Fruit fly (Drosophila melanogaster) whole organism, embryonic: Measurements from ENCODE around the gene CG1532.
A peak's percentile ranks its signal among the peaks of the same experiment; 100 is the strongest.

Source experiments
- B-H1 ChIP-seq: fragments of 200-800 bp; sonication (Bioruptor generic); IDR thresholded peaks from 3 replicates; pipeline ENCODE4 v1.3.6; 2022; ENCODE audit warnings: missing biosample characterization, missing genetic modification characterization
- CG10654 ChIP-seq: fragments of 200-800 bp; sonication (Bioruptor generic); optimal IDR thresholded peaks from 2 replicates; lab custom pipeline; 2016; ENCODE audit warnings: missing biosample characterization, missing genetic modification characterization
- CG10959 ChIP-seq: fragments of 200-800 bp; sonication (Bioruptor generic); IDR thresholded peaks from 2 replicates; pipeline ENCODE4 v1.3.6; 2022; ENCODE audit warnings: missing biosample characterization, missing genetic modification characterization
- CG12071 ChIP-seq: fragments of 200-800 bp; sonication (Bioruptor generic); optimal IDR thresholded peaks from 3 replicates; lab custom pipeline; 2018; ENCODE audit warnings: missing biosample characterization, mild to moderate bottlenecking, missing genetic modification characterization
- CG12299 ChIP-seq: fragments of 200-800 bp; sonication (Bioruptor generic); optimal IDR thresholded peaks from 2 replicates; lab custom pipeline; 2018; ENCODE audit warnings: missing biosample characterization, mild to moderate bottlenecking, missing genetic modification characterization
- CG13424 ChIP-seq: fragments of 200-800 bp; sonication (Bioruptor generic); optimal IDR thresholded peaks from 2 replicates; lab custom pipeline; 2019; ENCODE audit warnings: missing biosample characterization, mild to moderate bottlenecking, missing genetic modification characterization, moderate library complexity
- CG17186 ChIP-seq: fragments of 200-800 bp; sonication (Bioruptor generic); optimal IDR thresholded peaks from 3 replicates; lab custom pipeline; 2017; ENCODE audit warnings: missing biosample characterization, missing genetic modification reagents, missing genetic modification characterization
- CG17385 ChIP-seq: fragments of 200-800 bp; sonication (Bioruptor generic); optimal IDR thresholded peaks from 3 replicates; lab custom pipeline; 2018; ENCODE audit warnings: missing biosample characterization, mild to moderate bottlenecking, missing genetic modification characterization
- CG2129 ChIP-seq: fragments of 200-800 bp; sonication (Bioruptor generic); IDR thresholded peaks from 2 replicates; pipeline ENCODE4 v1.3.6; 2022; ENCODE audit warnings: missing biosample characterization, missing genetic modification characterization; ENCODE audit not compliant: partially characterized antibody
- CG2199 ChIP-seq: fragments of 200-800 bp; sonication (Bioruptor generic); IDR thresholded peaks from 3 replicates; pipeline ENCODE4 v1.3.6; 2022; ENCODE audit warnings: missing biosample characterization, missing genetic modification characterization
- CG30020 ChIP-seq: fragments of 200-800 bp; optimal IDR thresholded peaks from 2 replicates; lab custom pipeline; 2019; ENCODE audit warnings: missing biosample characterization, mild to moderate bottlenecking, missing genetic modification characterization, moderate library complexity
- CG30403 ChIP-seq: fragments of 200-800 bp; sonication (Bioruptor generic); optimal IDR thresholded peaks from 3 replicates; lab custom pipeline; 2016; ENCODE audit warnings: missing biosample characterization, missing genetic modification characterization
- CG30431 ChIP-seq: fragments of 200-800 bp; sonication (Bioruptor generic); optimal IDR thresholded peaks from 2 replicates; lab custom pipeline; 2017; ENCODE audit warnings: missing biosample characterization, missing genetic modification characterization
- CG3163 ChIP-seq: fragments of 200-800 bp; sonication (Bioruptor generic); optimal IDR thresholded peaks from 3 replicates; lab custom pipeline; 2016; ENCODE audit warnings: missing biosample characterization, missing genetic modification characterization
- CG3726 ChIP-seq: fragments of 200-800 bp; sonication (Bioruptor generic); IDR thresholded peaks from 3 replicates; pipeline ENCODE4, ENCODE4 v1.3.6; 2022; ENCODE audit warnings: missing biosample characterization, missing genetic modification characterization
- CG42726 ChIP-seq: fragments of 200-800 bp; sonication (Bioruptor generic); IDR thresholded peaks from 2 replicates; pipeline ENCODE4 v1.3.6; 2022; ENCODE audit warnings: missing biosample characterization, missing genetic modification characterization; ENCODE audit not compliant: partially characterized antibody
- CG5180 ChIP-seq: fragments of 200-800 bp; sonication (Bioruptor generic); optimal IDR thresholded peaks from 3 replicates; lab custom pipeline; 2017; ENCODE audit warnings: missing biosample characterization, missing genetic modification characterization, mild to moderate bottlenecking, moderate library complexity, missing genetic modification reagents
- CG5953 ChIP-seq: fragments of 200-800 bp; sonication (Bioruptor generic); IDR thresholded peaks from 2 replicates; pipeline ENCODE4 v1.3.6; 2022; ENCODE audit warnings: missing biosample characterization, missing genetic modification characterization
- CG6765 ChIP-seq: fragments of 200-800 bp; sonication (Bioruptor generic); optimal IDR thresholded peaks from 3 replicates; lab custom pipeline; 2017; ENCODE audit warnings: missing biosample characterization, mild to moderate bottlenecking, missing genetic modification characterization
- CG9727 ChIP-seq: fragments of 200-800 bp; sonication (Bioruptor generic); optimal IDR thresholded peaks from 3 replicates; lab custom pipeline; 2017; ENCODE audit warnings: missing biosample characterization, mild to moderate bottlenecking, missing genetic modification characterization
- CG9932 ChIP-seq: fragments of 200-800 bp; sonication (Bioruptor generic); IDR thresholded peaks from 2 replicates; pipeline ENCODE4 v1.3.6; 2022; ENCODE audit warnings: missing biosample characterization, missing genetic modification characterization
- E2f2 ChIP-seq: fragments of 200-800 bp; sonication (Bioruptor generic); IDR thresholded peaks from 2 replicates; pipeline ENCODE4 v1.3.6; 2022; ENCODE audit warnings: missing biosample characterization, missing genetic modification characterization
- Hmr ChIP-seq: fragments of 200-800 bp; sonication (Bioruptor generic); optimal IDR thresholded peaks from 3 replicates; lab custom pipeline; 2017; ENCODE audit warnings: mild to moderate bottlenecking, missing biosample characterization, missing genetic modification reagents, missing genetic modification characterization
- Hr39 ChIP-seq: fragments of >200 bp; optimal IDR thresholded peaks from 2 replicates; lab custom pipeline; 2017
- Hr78 ChIP-seq, 2 experiments: fragments of 200-800 bp in 1 of 2; fragments of >200 bp in 1 of 2; sonication (Bioruptor generic) in 1 of 2; optimal IDR thresholded peaks; 2 replicates each; lab custom pipeline; 2017 to 2019; ENCODE audit warnings: missing biosample characterization in 2 of 2, missing genetic modification characterization in 2 of 2, mild to moderate bottlenecking in 1 of 2, moderate library complexity in 1 of 2
- Jarid2 ChIP-seq: fragments of 200-800 bp; sonication (Bioruptor generic); optimal IDR thresholded peaks from 3 replicates; lab custom pipeline; 2017; ENCODE audit warnings: mild to moderate bottlenecking, missing biosample characterization, missing genetic modification reagents, missing genetic modification characterization
- Myb ChIP-seq: fragments of 200-800 bp; sonication (Bioruptor generic); optimal IDR thresholded peaks from 2 replicates; lab custom pipeline; 2016; ENCODE audit warnings: missing biosample characterization, missing genetic modification characterization
- Pdp1 ChIP-seq, 2 experiments: fragments of 200-800 bp; sonication (Bioruptor generic); optimal IDR thresholded peaks; 3 replicates each; lab custom pipeline; 2016; ENCODE audit warnings: missing biosample characterization in 2 of 2, missing genetic modification characterization in 2 of 2, mild to moderate bottlenecking in 1 of 2, moderate library complexity in 1 of 2
- Scr ChIP-seq: fragments of 200-800 bp; sonication (Bioruptor generic); IDR thresholded peaks from 2 replicates; pipeline ENCODE4 v1.3.6; 2022; ENCODE audit warnings: missing biosample characterization, missing genetic modification characterization; ENCODE audit not compliant: partially characterized antibody
- Xrp1 ChIP-seq: fragments of 200-800 bp; sonication (Bioruptor generic); IDR thresholded peaks from 2 replicates; pipeline ENCODE4 v1.3.6; 2022; ENCODE audit warnings: missing biosample characterization, missing genetic modification characterization
- abd-A ChIP-seq: fragments of 200-800 bp; sonication (Bioruptor generic); optimal IDR thresholded peaks from 3 replicates; lab custom pipeline; 2019; ENCODE audit warnings: missing biosample characterization, mild to moderate bottlenecking, missing genetic modification characterization, moderate library complexity
- ase ChIP-seq: fragments of 200-800 bp; sonication (Bioruptor generic); IDR thresholded peaks from 3 replicates; pipeline ENCODE4 v1.3.6; 2022; ENCODE audit warnings: missing biosample characterization, missing genetic modification characterization
- ato ChIP-seq: fragments of 200-800 bp; sonication (Bioruptor generic); IDR thresholded peaks from 2 replicates; pipeline ENCODE4 v1.3.6; 2022; ENCODE audit warnings: missing biosample characterization, missing genetic modification characterization; ENCODE audit not compliant: partially characterized antibody
- btn ChIP-seq: fragments of 200-800 bp; sonication (Bioruptor generic); optimal IDR thresholded peaks from 2 replicates; lab custom pipeline; 2016; ENCODE audit warnings: missing biosample characterization, missing genetic modification characterization
- crc ChIP-seq: fragments of 200-800 bp; sonication (Bioruptor generic); optimal IDR thresholded peaks from 2 replicates; lab custom pipeline; 2016; ENCODE audit warnings: missing biosample characterization, missing genetic modification characterization
- crp ChIP-seq, 2 experiments: fragments of 200-800 bp; sonication (Bioruptor generic); optimal IDR thresholded peaks; 2 replicates in 1 of 2; 3 replicates in 1 of 2; lab custom pipeline; 2017; ENCODE audit warnings: missing biosample characterization in 2 of 2, missing genetic modification characterization in 2 of 2, mild to moderate bottlenecking in 1 of 2, moderate library complexity in 1 of 2
- esg ChIP-seq: fragments of 200-800 bp; sonication (Bioruptor generic); conservative IDR thresholded peaks from 2 replicates; pipeline ENCODE4 v1.3.6; 2022; ENCODE audit warnings: missing biosample characterization, missing genetic modification characterization
- fd3F ChIP-seq: fragments of 200-800 bp; sonication (Bioruptor generic); optimal IDR thresholded peaks from 2 replicates; lab custom pipeline; 2018; ENCODE audit warnings: missing biosample characterization, mild to moderate bottlenecking, missing genetic modification characterization, moderate library complexity
- fu2 ChIP-seq: fragments of 200-800 bp; sonication (Bioruptor generic); optimal IDR thresholded peaks from 2 replicates; lab custom pipeline; 2016; ENCODE audit warnings: missing biosample characterization, missing genetic modification characterization
- hbn ChIP-seq: fragments of 200-800 bp; sonication (Bioruptor generic); IDR thresholded peaks from 2 replicates; pipeline ENCODE4 v1.3.6; 2022; ENCODE audit warnings: missing biosample characterization, missing genetic modification characterization; ENCODE audit not compliant: partially characterized antibody
- klu ChIP-seq: fragments of 200-800 bp; sonication (Bioruptor generic); IDR thresholded peaks from 2 replicates; pipeline ENCODE4 v1.3.6; 2022; ENCODE audit warnings: missing biosample characterization, missing genetic modification characterization
- lbe ChIP-seq: fragments of 200-800 bp; sonication (Bioruptor generic); optimal IDR thresholded peaks from 2 replicates; lab custom pipeline; 2016; ENCODE audit warnings: missing biosample characterization, mild to moderate bottlenecking, missing genetic modification characterization
- phol ChIP-seq: fragments of 200-800 bp; sonication (Bioruptor generic); optimal IDR thresholded peaks from 3 replicates; lab custom pipeline; 2018; ENCODE audit warnings: missing biosample characterization, mild to moderate bottlenecking, missing genetic modification characterization, moderate library complexity
- psq ChIP-seq: fragments of 200-800 bp; sonication (Bioruptor generic); optimal IDR thresholded peaks from 2 replicates; lab custom pipeline; 2017; ENCODE audit warnings: missing biosample characterization, missing genetic modification characterization
- repo ChIP-seq: fragments of 200-800 bp; sonication (Bioruptor generic); optimal IDR thresholded peaks from 2 replicates; lab custom pipeline; 2016; ENCODE audit warnings: missing biosample characterization, missing genetic modification characterization
- scrt ChIP-seq: fragments of 200-800 bp; sonication (Bioruptor generic); optimal IDR thresholded peaks from 2 replicates; lab custom pipeline; 2018; ENCODE audit warnings: missing biosample characterization, mild to moderate bottlenecking, missing genetic modification characterization, moderate library complexity
- sr ChIP-seq: fragments of 200-800 bp; sonication (Bioruptor generic); IDR thresholded peaks from 3 replicates; pipeline ENCODE4 v1.3.6; 2022; ENCODE audit warnings: missing biosample characterization, missing genetic modification characterization
- tna ChIP-seq: fragments of 200-800 bp; sonication (Bioruptor generic); IDR thresholded peaks from 2 replicates; pipeline ENCODE4 v1.3.6; 2022; ENCODE audit warnings: missing biosample characterization, missing genetic modification characterization; ENCODE audit not compliant: partially characterized antibody
- usp ChIP-seq: fragments of >200 bp; optimal IDR thresholded peaks from 2 replicates; lab custom pipeline; 2017; ENCODE audit warnings: missing biosample characterization, missing genetic modification characterization
- vfl ChIP-seq: fragments of 200-800 bp; sonication (Bioruptor generic); optimal IDR thresholded peaks from 2 replicates; lab custom pipeline; 2016; ENCODE audit warnings: missing biosample characterization, missing genetic modification characterization

The CG1532 gene

dm6 chrX:21027929-21028575 is at the start of gene CG1532 (continued):
- TF ChIP-seq Xrp1, result no peak
- no peak for TF ChIP-seq CG12071 (GFP tag; lab: Kevin White, UChicago)
- no peak for TF ChIP-seq CG3726
- no peak for TF ChIP-seq CG9727 (GFP tag; lab: Kevin White, UChicago)
- peak; percentile 73; the same call in 1 of the 2 replicates for TF ChIP-seq CG42726 (GFP tag; lab: Robert Waterston, UW)
- TF ChIP-seq CG10654, result no peak
- TF ChIP-seq CG30431 (GFP tag; lab: Kevin White, UChicago), result no peak
- TF ChIP-seq lbe (GFP tag; lab: Kevin White, UChicago), result no peak
- no peak for TF ChIP-seq fd3F (GFP tag; lab: Kevin White, UChicago)
- TF ChIP-seq CG17186 (GFP tag; lab: Kevin White, UChicago), result no peak
- TF ChIP-seq phol, result peak; percentile 4
- TF ChIP-seq ato (GFP tag; lab: Robert Waterston, UW), result no peak; the same call in 1 of the 2 replicates
- peak; percentile 67 for TF ChIP-seq scrt (GFP tag; lab: Kevin White, UChicago)
- no peak for TF ChIP-seq abd-A
- no peak for TF ChIP-seq CG10959 (GFP tag; lab: Robert Waterston, UW)
- TF ChIP-seq CG2199 (GFP tag; lab: Robert Waterston, UW), result no peak
- TF ChIP-seq CG9932 (GFP tag; lab: Robert Waterston, UW), result no peak
- no peak for TF ChIP-seq psq (GFP tag; lab: Kevin White, UChicago)
- peak; percentile 56 for TF ChIP-seq Scr
- TF ChIP-seq CG13424 (tag; lab: Kevin White, UChicago), result no peak
- TF ChIP-seq Jarid2 (GFP tag; lab: Kevin White, UChicago), result peak; percentile 76
- no peak for TF ChIP-seq Hr39 (lab: Kevin White, UChicago)
- TF ChIP-seq CG12299, result no peak
- TF ChIP-seq CG2129 (GFP tag; lab: Robert Waterston, UW), result no peak
- TF ChIP-seq CG17385, result peak; percentile 32
- no peak for TF ChIP-seq CG5180 (GFP tag; lab: Kevin White, UChicago)
- no peak for TF ChIP-seq vfl (GFP tag; lab: Kevin White, UChicago)
- no peak for TF ChIP-seq Myb
- no peak for TF ChIP-seq ase (GFP tag; lab: Robert Waterston, UW)
- no peak for TF ChIP-seq repo (GFP tag; lab: Kevin White, UChicago)
- TF ChIP-seq CG5953 (GFP tag; lab: Robert Waterston, UW), result no peak
- TF ChIP-seq CG3163 (GFP tag; lab: Kevin White, UChicago), result no peak
- TF ChIP-seq btn, result no peak
- peak; percentile 56 for TF ChIP-seq hbn
- peak in 1 of 2 experiments; percentile 8 for TF ChIP-seq Pdp1 (GFP tag; optimal IDR thresholded peaks at IDR 0.05; lab: Kevin White, UChicago)
- TF ChIP-seq esg (GFP tag; lab: Robert Waterston, UW), result no peak
- no peak for TF ChIP-seq CG30020 (tag; lab: Kevin White, UChicago)
- no peak for TF ChIP-seq CG6765 (GFP tag; lab: Kevin White, UChicago)
- peak; percentile 17 for TF ChIP-seq Hmr (GFP tag; lab: Kevin White, UChicago)
- TF ChIP-seq B-H1 (GFP tag; lab: Robert Waterston, UW), result no peak
- TF ChIP-seq fu2 (GFP tag; lab: Kevin White, UChicago), result no peak
- TF ChIP-seq sr (GFP tag; lab: Robert Waterston, UW), result no peak
- no peak for TF ChIP-seq usp (GFP tag; lab: Kevin White, UChicago)
- no peak for TF ChIP-seq CG30403 (GFP tag; lab: Kevin White, UChicago)
- no peak for TF ChIP-seq crc (GFP tag; lab: Kevin White, UChicago)
- TF ChIP-seq E2f2 (GFP tag; lab: Robert Waterston, UW), result peak; percentile 62
- no peak for TF ChIP-seq Hr78 (GFP tag; optimal IDR thresholded peaks at IDR 0.05; lab: Kevin White, UChicago)
- TF ChIP-seq klu (GFP tag; lab: Robert Waterston, UW), result no peak
- TF ChIP-seq tna, result peak; percentile 35; the same call in 1 of the 2 replicates
- TF ChIP-seq crp (GFP tag; optimal IDR thresholded peaks at IDR 0.05; lab: Kevin White, UChicago), result no peak
